Worm (Caenorhabditis elegans): Measurements from ENCODE around the gene srab-9.

DNA sequence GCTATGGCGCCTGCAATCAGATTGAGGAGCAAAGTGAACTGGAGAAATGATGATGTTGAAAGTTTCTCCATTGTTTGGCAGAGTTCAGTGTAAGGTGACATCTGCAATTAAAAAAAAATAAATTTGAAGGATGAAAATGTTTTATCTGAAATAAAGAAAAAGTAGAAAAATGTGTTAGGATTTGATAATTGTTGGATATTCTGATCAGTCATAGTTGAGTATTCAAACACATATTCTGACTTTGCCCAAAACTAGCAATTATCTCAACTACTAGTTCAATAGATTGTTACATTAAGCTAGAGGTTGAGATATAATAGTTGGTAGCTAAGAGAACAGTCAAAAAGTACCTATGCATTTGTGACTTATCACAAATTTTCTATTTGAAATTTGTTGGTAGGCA is 3.4 kb upstream of the srab-9 start, which contains the start of gene srab-10:
- no peak for TF ChIP-seq unc-62 (GFP tag; optimal IDR thresholded peaks at IDR 0.05)
- TF ChIP-seq nhr-237 (tag; optimal IDR thresholded peaks at IDR 0.05), result no peak
- TF ChIP-seq ceh-82 (tag; optimal IDR thresholded peaks at IDR 0.05), result no peak
- no peak for TF ChIP-seq snpc-4 (tag; optimal IDR thresholded peaks at IDR 0.05)
- no peak for TF ChIP-seq efl-1 (optimal IDR thresholded peaks at IDR 0.05)
- no peak for TF ChIP-seq efl-1 (GFP tag; optimal IDR thresholded peaks at IDR 0.05 in 1 of 2)
- TF ChIP-seq zag-1 (tag; optimal IDR thresholded peaks at IDR 0.05), result no peak
- TF ChIP-seq nhr-76 (tag; optimal IDR thresholded peaks at IDR 0.05), result no peak
- TF ChIP-seq lin-13 (GFP tag; optimal IDR thresholded peaks at IDR 0.05), result no peak
- TF ChIP-seq nhr-12 (tag; optimal IDR thresholded peaks at IDR 0.05), result no peak
- no peak for TF ChIP-seq pqm-1 (tag; optimal IDR thresholded peaks at IDR 0.05)
- no peak for TF ChIP-seq elt-3 (tag; optimal IDR thresholded peaks at IDR 0.05)

Measured in whole organism, L1 larva.